Fruit fly (Drosophila melanogaster) whole organism, wandering third instar larva: ENCODE data around the gene Cp7Fa.

Experiments used
- CG32264 ChIP-seq: fragments of 200-800 bp; sonication (Bioruptor generic); optimal IDR thresholded peaks from 2 replicates; lab custom pipeline; 2016; ENCODE audit warnings: missing biosample characterization, missing genetic modification characterization
- Dfd ChIP-seq: fragments of >200 bp; optimal IDR thresholded peaks from 2 replicates; lab custom pipeline; 2017; ENCODE audit warnings: missing biosample characterization, missing genetic modification characterization
- Dif ChIP-seq: fragments of 200-275, 200-300 bp; sonication (Bioruptor generic); optimal IDR thresholded peaks from 2 replicates; lab custom pipeline; 2018; ENCODE audit warnings: missing biosample characterization, missing genetic modification characterization; ENCODE audit not compliant: partially characterized antibody
- GATAd ChIP-seq: sonication (Bioruptor generic); optimal IDR thresholded peaks from 2 replicates; lab custom pipeline; 2016; ENCODE audit warnings: missing biosample characterization, missing genetic modification characterization
- HLH106 ChIP-seq: fragments of 200-800 bp; optimal IDR thresholded peaks from 3 replicates; lab custom pipeline; 2019; ENCODE audit warnings: missing biosample characterization, mild to moderate bottlenecking, missing genetic modification characterization, moderate library complexity
- Hnf4 ChIP-seq: fragments of 200-800 bp; sonication (Bioruptor generic); optimal IDR thresholded peaks from 2 replicates; lab custom pipeline; 2016; ENCODE audit warnings: missing biosample characterization, mild to moderate bottlenecking, missing genetic modification characterization
- Hr78 ChIP-seq: fragments of >200 bp; optimal IDR thresholded peaks from 2 replicates; lab custom pipeline; 2017; ENCODE audit warnings: missing biosample characterization, missing genetic modification characterization
- Hr83 ChIP-seq: fragments of 200-300 bp; sonication (Bioruptor generic); optimal IDR thresholded peaks from 2 replicates; lab custom pipeline; 2016; ENCODE audit warnings: missing biosample characterization, mild to moderate bottlenecking, missing genetic modification characterization, moderate library complexity; ENCODE audit not compliant: poor library complexity, severe bottlenecking
- Jra ChIP-seq: sonication (Bioruptor generic); optimal IDR thresholded peaks from 2 replicates; lab custom pipeline; 2016; ENCODE audit warnings: missing biosample characterization, missing genetic modification characterization
- Mio ChIP-seq: sonication (Bioruptor generic); optimal IDR thresholded peaks from 2 replicates; lab custom pipeline; 2016; ENCODE audit warnings: missing biosample characterization, missing genetic modification characterization
- Myc ChIP-seq: fragments of >200 bp; optimal IDR thresholded peaks from 2 replicates; lab custom pipeline; 2017
- N ChIP-seq: fragments of >200 bp; optimal IDR thresholded peaks from 2 replicates; lab custom pipeline; 2018; ENCODE audit warnings: missing biosample characterization, missing external identifiers, missing genetic modification characterization
- Rel ChIP-seq, 2 experiments: fragments of 200-800 bp; sonication (Bioruptor generic) in 1 of 2; optimal IDR thresholded peaks; 2 replicates in 1 of 2; 3 replicates in 1 of 2; lab custom pipeline; 2016 to 2019; ENCODE audit warnings: mild to moderate bottlenecking in 2 of 2, missing biosample characterization in 2 of 2, missing genetic modification characterization in 2 of 2, moderate library complexity in 1 of 2
- Sp1 ChIP-seq: fragments of 200-800 bp; sonication (Bioruptor generic); optimal IDR thresholded peaks from 3 replicates; lab custom pipeline; 2019; ENCODE audit warnings: missing biosample characterization, mild to moderate bottlenecking, missing genetic modification characterization, moderate library complexity
- Vsx2 ChIP-seq: fragments of 200-300, 225-300 bp; sonication (Bioruptor generic); optimal IDR thresholded peaks from 2 replicates; lab custom pipeline; 2018; ENCODE audit warnings: missing biosample characterization, missing genetic modification characterization; ENCODE audit not compliant: partially characterized antibody
- br ChIP-seq: fragments of 200-800 bp; sonication (Bioruptor generic); optimal IDR thresholded peaks from 2 replicates; lab custom pipeline; 2016; ENCODE audit warnings: missing biosample characterization, missing genetic modification characterization
- brk ChIP-seq: fragments of 200-800 bp; sonication (Bioruptor generic); optimal IDR thresholded peaks from 2 replicates; lab custom pipeline; 2016; ENCODE audit warnings: missing biosample characterization, mild to moderate bottlenecking, missing genetic modification characterization
- dl ChIP-seq, 2 experiments: fragments of 175-275, 200-275 bp in 1 of 2; fragments of 200-275 bp in 1 of 2; sonication (Bioruptor generic); optimal IDR thresholded peaks; lab custom pipeline; 2018; ENCODE audit warnings: mild to moderate bottlenecking in 2 of 2, missing biosample characterization in 2 of 2, missing genetic modification characterization in 2 of 2, moderate library complexity in 2 of 2; ENCODE audit not compliant: partially characterized antibody in 2 of 2, insufficient read depth in 1 of 2
- dsf ChIP-seq: sonication (Bioruptor generic); optimal IDR thresholded peaks from 2 replicates; lab custom pipeline; 2016; ENCODE audit warnings: missing biosample characterization, missing genetic modification characterization, borderline replicate concordance
- ey ChIP-seq: fragments of 200-800 bp; sonication (Bioruptor generic); optimal IDR thresholded peaks from 2 replicates; lab custom pipeline; 2016; ENCODE audit warnings: missing biosample characterization, missing genetic modification characterization
- foxo ChIP-seq, 2 experiments: fragments of 200-800 bp; sonication (Bioruptor generic); optimal IDR thresholded peaks; 2 replicates in 1 of 2; 3 replicates in 1 of 2; lab custom pipeline; 2016 to 2017; ENCODE audit warnings: missing biosample characterization in 2 of 2, missing genetic modification characterization in 2 of 2
- fru ChIP-seq: fragments of 200-800 bp; sonication (Bioruptor generic); optimal IDR thresholded peaks from 3 replicates; lab custom pipeline; 2016; ENCODE audit warnings: missing biosample characterization, mild to moderate bottlenecking, missing genetic modification characterization
- h ChIP-seq: fragments of 200-800 bp; sonication (Bioruptor generic); optimal IDR thresholded peaks from 3 replicates; lab custom pipeline; 2016; ENCODE audit warnings: missing biosample characterization, mild to moderate bottlenecking, missing genetic modification characterization
- lola ChIP-seq: fragments of >200 bp; optimal IDR thresholded peaks from 2 replicates; lab custom pipeline; 2017; ENCODE audit warnings: missing biosample characterization, missing genetic modification characterization
- pan ChIP-seq: fragments of >200 bp; optimal IDR thresholded peaks from 2 replicates; lab custom pipeline; 2017
- psq ChIP-seq: fragments of 200-800 bp; sonication (Bioruptor generic); optimal IDR thresholded peaks from 3 replicates; lab custom pipeline; 2017; ENCODE audit warnings: missing biosample characterization, mild to moderate bottlenecking, missing genetic modification characterization, moderate library complexity
- sage ChIP-seq: fragments of 200-800 bp; sonication (Bioruptor generic); optimal IDR thresholded peaks from 2 replicates; lab custom pipeline; 2016; ENCODE audit warnings: missing biosample characterization, mild to moderate bottlenecking, missing genetic modification characterization
- sv ChIP-seq: fragments of 200-800 bp; sonication (Bioruptor generic); optimal IDR thresholded peaks from 3 replicates; lab custom pipeline; 2016; ENCODE audit warnings: missing biosample characterization, missing genetic modification characterization
- tai ChIP-seq: sonication (Bioruptor generic); optimal IDR thresholded peaks from 2 replicates; lab custom pipeline; 2016; ENCODE audit warnings: missing biosample characterization, missing genetic modification characterization
- usp ChIP-seq: fragments of >200 bp; optimal IDR thresholded peaks from 2 replicates; lab custom pipeline; 2017; ENCODE audit warnings: missing biosample characterization, missing genetic modification characterization
- woc ChIP-seq: sonication (Bioruptor generic); optimal IDR thresholded peaks from 2 replicates; lab custom pipeline; 2016; ENCODE audit warnings: missing biosample characterization, mild to moderate bottlenecking, missing genetic modification characterization

Cp7Fa gene

DNA sequence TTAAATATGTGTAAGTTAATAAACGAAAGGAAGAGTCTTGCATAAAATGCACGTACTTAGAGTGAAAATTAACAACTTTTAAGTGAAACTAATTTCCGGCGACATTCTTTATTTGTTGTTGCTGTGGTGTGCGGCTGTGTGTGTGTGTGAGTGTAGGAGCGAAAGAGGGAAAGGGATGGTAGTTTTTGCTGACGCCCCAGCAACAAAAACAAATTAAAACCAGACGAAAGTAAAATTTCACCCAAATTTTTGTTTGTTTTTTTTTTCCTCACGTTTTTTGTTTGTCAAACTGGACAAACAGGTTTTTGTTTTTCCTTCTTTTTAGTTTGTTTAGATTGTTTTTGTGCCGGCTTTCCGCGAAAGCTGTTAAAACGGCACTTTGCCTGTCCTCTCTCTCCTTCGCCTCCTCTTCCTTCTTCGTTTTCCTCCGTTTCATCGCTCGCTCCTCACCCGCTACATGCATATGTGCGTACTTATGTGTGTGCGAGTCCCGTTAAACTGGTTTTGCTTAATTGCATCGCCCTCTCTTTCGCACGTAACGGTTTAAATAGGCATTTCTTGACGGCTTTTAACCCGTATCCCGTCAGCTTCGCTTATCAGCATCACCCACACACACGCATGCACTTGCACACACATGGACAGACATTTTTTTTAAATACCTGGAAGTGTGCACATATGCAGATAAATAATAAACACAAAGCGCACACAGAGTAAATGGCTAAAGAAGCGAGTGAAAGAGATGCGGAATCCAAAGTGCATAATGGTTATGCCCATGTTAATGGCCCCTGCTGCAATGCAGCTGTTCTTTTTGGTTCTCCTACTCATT lies 33.2 kb upstream of the Cp7Fa start, which contains the start of gene Miga:
Gene Miga, minus strand, starts transcription at position 536 of the 826 bp plus-strand sequence.
- peak; percentile 84 for TF ChIP-seq psq (GFP tag; lab: Kevin White, UChicago)
- TF ChIP-seq fru (GFP tag; lab: Kevin White, UChicago) = no peak
- no peak for TF ChIP-seq tai (GFP tag; lab: Kevin White, UChicago)
- no peak for TF ChIP-seq dsf
- no peak for TF ChIP-seq brk (GFP tag; lab: Kevin White, UChicago)
- no peak for TF ChIP-seq Sp1 (GFP tag; lab: Kevin White, UChicago)
- no peak for TF ChIP-seq br
- TF ChIP-seq sv (GFP tag; lab: Kevin White, UChicago) = no peak
- TF ChIP-seq, all 38 proteins: peak for 1

- TF ChIP-seq brk (GFP tag; lab: Kevin White, UChicago) (no peak), Rel (GFP tag; optimal IDR thresholded peaks at IDR 0.05; lab: Kevin White, UChicago) (no peak), Rel (tag; optimal IDR thresholded peaks at IDR 0.05; lab: Kevin White, UChicago) (peak; percentile 7)
These were observed 28.5 kb upstream of the Cp7Fa start, which contains the start of gene CG12123 for dm6 chrX:8442161-8442560. TSS of gene CG12123 (minus strand) at chrX:8442348.

DNA sequence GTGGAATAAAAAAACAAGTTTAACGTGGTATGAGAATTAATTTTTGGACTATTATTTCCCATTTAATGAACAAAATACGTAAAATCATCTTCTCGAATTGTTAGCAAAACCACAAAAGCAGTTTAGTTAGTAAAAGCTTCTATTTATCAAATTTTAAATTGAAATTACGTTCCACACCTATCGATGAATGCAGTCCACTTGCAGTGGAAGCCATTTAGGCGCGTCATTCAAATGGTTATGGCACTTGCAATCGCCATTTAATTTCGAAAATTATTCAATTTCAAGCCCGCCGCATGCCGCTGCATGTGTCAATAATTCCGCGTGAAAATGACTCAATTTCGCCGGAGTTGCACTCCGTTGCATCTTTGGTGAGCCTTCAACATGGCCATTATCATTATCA lies 27.8 kb upstream of the Cp7Fa start:
- TF ChIP-seq Myc (lab: Kevin White, UChicago) (peak; percentile 50), h (GFP tag; lab: Kevin White, UChicago) (no peak), usp (GFP tag; lab: Kevin White, UChicago) (no peak), psq (GFP tag; lab: Kevin White, UChicago) (no peak)

- no peak for TF ChIP-seq brk (GFP tag; lab: Kevin White, UChicago)
- TF ChIP-seq dl (GFP tag; optimal IDR thresholded peaks at IDR 0.05; lab: Kevin White, UChicago; ENCODE audit: insufficient read depth in 1 of 2, partially characterized antibody in 2 of 2) = no peak
- no peak for TF ChIP-seq Dif (GFP tag; lab: Kevin White, UChicago)
- TF ChIP-seq lola (GFP tag; lab: Kevin White, UChicago) = no peak
- TF ChIP-seq Vsx2 (GFP tag; lab: Kevin White, UChicago) = no peak
- no peak for TF ChIP-seq foxo (GFP tag; optimal IDR thresholded peaks at IDR 0.05; lab: Kevin White, UChicago)
- TF ChIP-seq sage (GFP tag; lab: Kevin White, UChicago) = no peak
- no peak for TF ChIP-seq Jra (GFP tag; lab: Kevin White, UChicago)
- no peak for TF ChIP-seq Hr83 (GFP tag; lab: Kevin White, UChicago)
- no peak for TF ChIP-seq psq (GFP tag; lab: Kevin White, UChicago)
- no peak for TF ChIP-seq GATAd
- no peak for TF ChIP-seq Dfd (GFP tag; lab: Kevin White, UChicago)
- no peak for TF ChIP-seq usp (GFP tag; lab: Kevin White, UChicago)
- TF ChIP-seq br = no peak
- TF ChIP-seq Hr78 (GFP tag; lab: Kevin White, UChicago) = no peak
- TF ChIP-seq Rel (GFP tag; optimal IDR thresholded peaks at IDR 0.05; lab: Kevin White, UChicago) = no peak
- TF ChIP-seq Rel (tag; optimal IDR thresholded peaks at IDR 0.05; lab: Kevin White, UChicago) = no peak
These were observed 26.4 kb upstream of the Cp7Fa start for dm6 chrX:8444279-8444678.

dm6 chrX:8444883-8445572 lies 25.7 kb upstream of the Cp7Fa start:
- TF ChIP-seq Hr78 (GFP tag; lab: Kevin White, UChicago) = no peak
- TF ChIP-seq br = no peak
- peak; percentile 5 for TF ChIP-seq HLH106 (tag; lab: Kevin White, UChicago)
- TF ChIP-seq CG32264 (GFP tag; lab: Kevin White, UChicago) = no peak
- no peak for TF ChIP-seq dsf
- peak; percentile 9 for TF ChIP-seq Sp1 (GFP tag; lab: Kevin White, UChicago)

DNA sequence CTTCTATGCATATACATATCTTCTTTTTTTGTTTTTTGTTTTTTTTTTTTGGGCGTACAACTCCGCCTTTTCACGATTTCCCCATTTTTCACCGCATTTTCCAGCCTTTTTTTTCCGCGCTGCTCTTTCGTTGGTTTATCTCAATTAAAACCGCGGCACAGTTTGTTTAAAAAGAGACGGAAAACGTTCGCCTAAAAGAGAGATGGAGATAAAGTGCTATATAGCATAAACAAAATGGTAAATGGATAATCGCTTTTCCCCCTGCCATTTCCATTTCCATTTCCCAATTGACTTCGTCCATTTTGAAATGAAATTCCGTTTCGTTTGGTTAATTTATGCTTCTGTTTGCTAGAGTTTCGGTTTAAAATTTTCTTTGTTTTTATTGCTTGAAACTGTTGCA lies 23.5 kb upstream of the Cp7Fa start:
- TF ChIP-seq dl (GFP tag; optimal IDR thresholded peaks at IDR 0.05; lab: Kevin White, UChicago; ENCODE audit: insufficient read depth in 1 of 2, partially characterized antibody in 2 of 2) = no peak
- no peak for TF ChIP-seq Mio (GFP tag; lab: Kevin White, UChicago)
- TF ChIP-seq Rel (GFP tag; optimal IDR thresholded peaks at IDR 0.05; lab: Kevin White, UChicago) = no peak
- no peak for TF ChIP-seq Rel (tag; optimal IDR thresholded peaks at IDR 0.05; lab: Kevin White, UChicago)
- TF ChIP-seq Dfd (GFP tag; lab: Kevin White, UChicago) = no peak
- TF ChIP-seq usp (GFP tag; lab: Kevin White, UChicago) = no peak
- no peak for TF ChIP-seq foxo (GFP tag; optimal IDR thresholded peaks at IDR 0.05; lab: Kevin White, UChicago)
- no peak for TF ChIP-seq dsf
- TF ChIP-seq woc (GFP tag; lab: Kevin White, UChicago) = no peak
- TF ChIP-seq N = no peak
- TF ChIP-seq tai (GFP tag; lab: Kevin White, UChicago) = no peak
- no peak for TF ChIP-seq Hr78 (GFP tag; lab: Kevin White, UChicago)
- no peak for TF ChIP-seq sv (GFP tag; lab: Kevin White, UChicago)
- TF ChIP-seq ey (GFP tag; lab: Kevin White, UChicago) = no peak
- TF ChIP-seq pan (lab: Kevin White, UChicago) = no peak
- no peak for TF ChIP-seq psq (GFP tag; lab: Kevin White, UChicago)
- TF ChIP-seq br = no peak
- no peak for TF ChIP-seq Hnf4 (GFP tag; lab: Kevin White, UChicago)
- TF ChIP-seq, all 38 proteins: peak for 0
